Worm (Caenorhabditis elegans): ENCODE results near the gene srbc-50.
"Not testable (repeated sequence)": the region's sequence is repeated elsewhere in the genome, so short reads cannot be mapped to it uniquely, and the experiment has no call there.

Gene srbc-50

ce11 chrV:15824866-15825265 is at the start of gene srbc-50:
Gene srbc-50, minus strand, starts transcription at chrV:15824966.
- TF ChIP-seq W03F9.2 (tag; optimal IDR thresholded peaks at IDR 0.05) (no peak), dao-5 (tag; optimal IDR thresholded peaks at IDR 0.05) (no peak)

ce11 chrV:15873762-15874161 is 49.0 kb upstream of the srbc-50 start:
- TF ChIP-seq him-1 (tag; optimal IDR thresholded peaks at IDR 0.05) (peak; percentile 57), dao-5 (tag; optimal IDR thresholded peaks at IDR 0.05) (peak; percentile 91), W03F9.2 (tag; optimal IDR thresholded peaks at IDR 0.05) (peak; percentile 70)

DNA sequence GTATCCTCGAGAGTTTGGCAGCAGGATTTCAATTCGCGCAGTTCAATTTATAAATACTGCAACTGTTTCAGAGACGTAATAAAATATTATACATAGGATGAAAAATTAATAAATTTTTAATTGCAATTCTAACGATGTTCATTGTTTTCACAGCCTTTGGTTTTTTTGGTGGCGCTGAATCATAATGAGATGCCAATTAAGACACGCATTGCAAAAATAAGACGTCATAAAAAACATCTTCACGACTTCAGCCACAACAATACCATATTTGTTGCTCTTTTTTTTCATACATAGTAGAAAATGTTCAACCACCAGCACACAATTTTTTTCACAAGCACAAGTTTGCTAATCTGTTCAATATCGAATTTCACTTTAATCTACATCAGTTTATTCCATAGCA is 47.5 kb upstream of the srbc-50 start, which contains the start of gene str-56:
TSS of gene str-56 (plus strand) at position 301 of the 400 bp plus-strand sequence.
- TF ChIP-seq W03F9.2 (tag; optimal IDR thresholded peaks at IDR 0.05) (no peak), him-1 (tag; optimal IDR thresholded peaks at IDR 0.05) (no peak), dao-5 (tag; optimal IDR thresholded peaks at IDR 0.05) (no peak)

DNA sequence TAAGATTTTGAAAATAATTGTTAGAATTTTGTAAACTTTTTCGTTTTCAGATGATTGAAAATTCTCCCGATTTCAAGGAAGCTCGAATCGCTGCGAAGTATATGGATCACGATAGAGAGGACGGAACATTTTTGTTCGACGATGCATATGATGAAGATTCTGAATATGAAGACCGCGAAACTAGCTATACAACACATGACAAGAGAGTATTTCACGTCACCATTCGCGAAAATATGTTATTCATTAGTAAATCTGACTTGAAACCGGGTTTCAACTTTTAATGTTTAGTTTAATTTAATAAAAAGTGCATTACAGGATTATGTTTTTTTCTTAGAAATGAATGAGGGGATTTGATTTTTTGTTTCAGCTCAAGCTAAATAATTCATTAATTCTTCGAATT is 45.6 kb upstream of the srbc-50 start, which contains the start of gene str-57:
TSS of gene str-57 (plus strand) at position 301 of the 400 bp plus-strand sequence.
- TF ChIP-seq dao-5 (tag; optimal IDR thresholded peaks at IDR 0.05) (no peak), W03F9.2 (tag; optimal IDR thresholded peaks at IDR 0.05) (no peak), him-1 (tag; optimal IDR thresholded peaks at IDR 0.05) (no peak)

DNA sequence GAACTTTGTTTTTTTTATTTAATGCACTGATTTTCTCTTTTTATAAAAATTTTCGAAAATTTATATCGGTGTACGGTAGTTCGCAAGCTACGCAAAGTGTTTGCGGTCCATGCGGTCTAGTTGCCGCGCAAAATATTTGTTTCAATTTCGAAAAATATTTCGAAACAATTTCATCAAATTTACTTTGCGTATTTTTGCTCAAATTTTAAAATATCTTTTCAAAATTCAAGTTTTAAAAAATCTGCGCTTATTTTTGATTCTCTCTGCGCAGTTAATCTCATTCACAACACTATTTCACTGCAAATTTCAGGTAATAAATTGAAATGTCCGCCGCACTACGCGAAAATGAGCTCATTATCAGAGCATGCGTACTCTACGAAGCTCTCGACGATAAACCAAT is 42.6 kb upstream of the srbc-50 start, which contains the start of gene fbxa-197:
TSS of gene fbxa-197 (plus strand) at position 301 of the 400 bp plus-strand sequence.
- TF ChIP-seq dao-5 (tag; optimal IDR thresholded peaks at IDR 0.05) (no peak), him-1 (tag; optimal IDR thresholded peaks at IDR 0.05) (no peak), W03F9.2 (tag; optimal IDR thresholded peaks at IDR 0.05) (no peak)

ce11 chrV:15865839-15866238 is 41.1 kb upstream of the srbc-50 start, which contains the start of gene srh-293:
Gene srh-293, plus strand, starts transcription at chrV:15866139.
- no peak for TF ChIP-seq W03F9.2 (tag; optimal IDR thresholded peaks at IDR 0.05)
- no peak for TF ChIP-seq him-1 (tag; optimal IDR thresholded peaks at IDR 0.05)
- TF ChIP-seq dao-5 (tag; optimal IDR thresholded peaks at IDR 0.05), result no peak

- TF ChIP-seq dao-5 (tag; optimal IDR thresholded peaks at IDR 0.05), result no peak
- no peak for TF ChIP-seq him-1 (tag; optimal IDR thresholded peaks at IDR 0.05)
- TF ChIP-seq W03F9.2 (tag; optimal IDR thresholded peaks at IDR 0.05), result no peak
These were observed 38.3 kb upstream of the srbc-50 start, which contains the start of gene srh-299 for ce11 chrV:15863042-15863441. Gene srh-299, plus strand, starts transcription at chrV:15863342.

DNA sequence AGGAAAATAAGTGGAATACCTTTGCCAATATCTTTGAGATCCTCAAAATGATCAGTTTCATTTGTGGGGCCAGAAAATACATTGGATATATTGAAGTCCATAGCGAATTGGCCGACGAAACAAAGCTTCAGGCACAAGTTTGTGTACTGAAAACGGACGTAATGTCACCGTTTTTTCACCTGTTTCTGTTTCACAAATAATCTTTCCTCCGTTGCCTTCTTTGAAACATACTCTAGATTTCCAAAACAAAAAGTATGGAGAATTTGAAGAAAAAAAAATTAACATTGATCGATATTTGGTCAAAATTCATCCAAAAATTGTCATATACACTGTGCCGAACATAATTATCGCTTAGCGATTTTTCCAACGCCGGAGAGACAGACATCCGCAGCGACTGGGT is 37.8 kb upstream of the srbc-50 start, which contains the start of gene srz-12:
TSS of gene srz-12 (minus strand) at position 101 of the 400 bp plus-strand sequence.
- TF ChIP-seq dao-5 (tag; optimal IDR thresholded peaks at IDR 0.05), result no peak
- TF ChIP-seq him-1 (tag; optimal IDR thresholded peaks at IDR 0.05), result no peak
- TF ChIP-seq W03F9.2 (tag; optimal IDR thresholded peaks at IDR 0.05), result no peak

- no peak for TF ChIP-seq him-1 (tag; optimal IDR thresholded peaks at IDR 0.05)
- TF ChIP-seq dao-5 (tag; optimal IDR thresholded peaks at IDR 0.05), result no peak
- TF ChIP-seq W03F9.2 (tag; optimal IDR thresholded peaks at IDR 0.05), result no peak
These were observed 33.5 kb upstream of the srbc-50 start, which contains the start of gene srh-148 for ce11 chrV:15858292-15858691. Gene srh-148, minus strand, starts transcription at chrV:15858392.

DNA sequence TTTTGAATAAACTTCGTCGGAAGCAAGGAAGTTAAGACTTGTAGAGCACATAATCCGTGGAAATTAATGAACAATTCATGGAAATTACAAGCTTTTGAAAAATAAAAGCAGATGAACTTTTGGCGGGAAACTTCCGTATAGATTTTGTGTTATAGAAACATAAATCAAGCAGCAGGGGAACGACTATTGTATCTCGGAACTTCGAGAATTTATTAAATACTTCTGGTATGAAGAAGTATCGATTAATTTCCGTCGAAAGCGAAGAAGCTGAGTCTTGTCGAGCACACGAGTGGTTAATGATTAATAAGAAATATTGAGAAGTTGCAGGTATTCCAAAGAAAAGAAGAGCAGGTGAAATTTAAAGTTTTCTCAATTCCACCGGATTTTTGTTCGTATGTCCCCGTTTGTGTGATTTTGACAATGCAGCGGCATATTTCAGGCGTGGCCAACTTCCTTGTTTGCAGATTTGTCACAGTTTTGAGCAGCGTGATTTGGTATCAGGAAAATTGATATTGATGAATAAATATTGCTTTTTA is 25.6 kb upstream of the srbc-50 start, which contains the start of gene srh-147:
TSS of gene srh-147 (minus strand) at position 51 of the 536 bp plus-strand sequence.
- TF ChIP-seq dao-5, W03F9.2, him-1 (tag; optimal IDR thresholded peaks at IDR 0.05): not testable (repeated sequence)

DNA sequence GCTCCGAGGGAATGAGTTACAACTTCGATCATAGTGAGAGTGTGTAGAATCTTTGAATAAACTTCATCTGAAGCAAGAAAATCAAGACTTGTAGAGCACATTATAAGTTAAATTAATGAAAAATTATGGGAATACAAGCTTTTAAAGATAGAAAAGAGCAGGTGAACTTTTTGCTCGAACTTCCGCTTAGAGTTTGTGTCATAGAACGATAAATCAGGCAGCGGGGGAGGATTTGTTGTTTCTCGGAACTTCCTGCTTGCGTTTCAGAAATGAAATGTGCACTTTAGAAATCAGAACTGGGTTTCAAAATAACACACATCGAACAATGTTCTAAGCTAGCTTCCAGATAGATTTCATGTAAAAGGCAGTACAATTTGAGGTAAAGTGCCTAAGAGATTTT is 16.3 kb upstream of the srbc-50 start, which contains the start of gene srh-149:
TSS of gene srh-149 (minus strand) at position 101 of the 400 bp plus-strand sequence.
- TF ChIP-seq him-1 (tag; optimal IDR thresholded peaks at IDR 0.05) (no peak), dao-5 (tag; optimal IDR thresholded peaks at IDR 0.05) (no peak), W03F9.2 (tag; optimal IDR thresholded peaks at IDR 0.05) (no peak)

ce11 chrV:15833622-15834021 is 8.9 kb upstream of the srbc-50 start, which contains the start of gene srbc-54:
Gene srbc-54, minus strand, starts transcription at chrV:15833722.
- no peak for TF ChIP-seq dao-5 (tag; optimal IDR thresholded peaks at IDR 0.05)
- no peak for TF ChIP-seq him-1 (tag; optimal IDR thresholded peaks at IDR 0.05)
- no peak for TF ChIP-seq W03F9.2 (tag; optimal IDR thresholded peaks at IDR 0.05)

DNA sequence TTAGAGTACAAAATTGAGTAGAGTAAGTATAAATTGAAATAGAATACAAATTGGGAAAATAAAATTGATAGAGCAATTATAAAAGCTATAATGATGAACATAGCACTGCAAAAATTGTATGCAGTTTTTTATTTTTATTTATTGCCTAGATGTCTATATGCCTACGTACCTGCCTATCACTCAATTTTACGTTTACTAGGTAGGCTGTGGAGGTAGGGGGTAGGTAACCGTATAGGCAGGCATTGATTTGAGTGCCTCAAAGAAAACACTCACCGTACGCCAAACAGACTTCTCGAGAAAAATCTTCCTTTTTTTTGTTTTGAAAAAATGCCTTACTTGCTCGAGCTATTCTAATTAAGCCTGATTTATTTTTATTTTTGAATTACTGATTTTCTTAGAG is 6.8 kb upstream of the srbc-50 start, which contains the start of gene srbc-56:
TSS of gene srbc-56 (minus strand) at position 101 of the 400 bp plus-strand sequence.
- no peak for TF ChIP-seq dao-5 (tag; optimal IDR thresholded peaks at IDR 0.05)

- no peak for TF ChIP-seq W03F9.2 (tag; optimal IDR thresholded peaks at IDR 0.05)
- no peak for TF ChIP-seq dao-5 (tag; optimal IDR thresholded peaks at IDR 0.05)
- no peak for TF ChIP-seq him-1 (tag; optimal IDR thresholded peaks at IDR 0.05)
These were observed 5.1 kb upstream of the srbc-50 start, which contains the start of gene srbc-55 for ce11 chrV:15829907-15830306. Gene srbc-55, minus strand, starts transcription at chrV:15830007.
